Fruit fly (Drosophila melanogaster) whole organism, pupa: ENCODE results near the gene Grx3.

Experiments used
- CG10348 ChIP-seq: fragments of 200-800 bp; sonication (Bioruptor generic); IDR thresholded peaks from 2 replicates; pipeline ENCODE4 v1.3.6; 2022; ENCODE audit warnings: missing biosample characterization, missing genetic modification characterization
- CG12605 ChIP-seq: fragments of 200-800 bp; sonication (Bioruptor generic); IDR thresholded peaks from 2 replicates; pipeline ENCODE4 v1.3.6; 2022; ENCODE audit warnings: missing biosample characterization, missing genetic modification characterization
- CG13204 ChIP-seq: fragments of 200-800 bp; sonication (Bioruptor generic); optimal IDR thresholded peaks from 2 replicates; lab custom pipeline; 2018; ENCODE audit warnings: missing biosample characterization, mild to moderate bottlenecking, missing genetic modification characterization, moderate library complexity
- CG14655 ChIP-seq: fragments of 200-800 bp; sonication (Bioruptor generic); optimal IDR thresholded peaks from 3 replicates; lab custom pipeline; 2017; ENCODE audit warnings: mild to moderate bottlenecking, missing biosample characterization, missing genetic modification reagents, missing genetic modification characterization
- CG15710 ChIP-seq: fragments of 200-800 bp; sonication (Bioruptor generic); optimal IDR thresholded peaks from 2 replicates; lab custom pipeline; 2018; ENCODE audit warnings: missing biosample characterization, mild to moderate bottlenecking, missing genetic modification characterization, moderate library complexity
- CG17806 ChIP-seq: fragments of 200-800 bp; sonication (Bioruptor generic); optimal IDR thresholded peaks from 2 replicates; lab custom pipeline; 2018; ENCODE audit warnings: missing biosample characterization, mild to moderate bottlenecking, missing genetic modification characterization, moderate library complexity
- CG32121 ChIP-seq: fragments of 200-800 bp; sonication (Bioruptor generic); IDR thresholded peaks from 2 replicates; pipeline ENCODE4 v1.3.6; 2022; ENCODE audit warnings: missing biosample characterization, missing genetic modification characterization
- CG34367 ChIP-seq: fragments of 200-800 bp; sonication (Bioruptor generic); optimal IDR thresholded peaks from 2 replicates; lab custom pipeline; 2018; ENCODE audit warnings: missing biosample characterization, mild to moderate bottlenecking, missing genetic modification characterization
- CG4496 ChIP-seq: fragments of 200-800 bp; sonication (Bioruptor generic); IDR thresholded peaks from 3 replicates; pipeline ENCODE4 v1.3.6; 2022; ENCODE audit warnings: missing biosample characterization, missing genetic modification characterization
- CG8159 ChIP-seq: fragments of 200-800 bp; sonication (Bioruptor generic); optimal IDR thresholded peaks from 3 replicates; lab custom pipeline; 2018; ENCODE audit warnings: missing biosample characterization, mild to moderate bottlenecking, missing genetic modification characterization, moderate library complexity
- CG8301 ChIP-seq: fragments of 200-800 bp; sonication (Bioruptor generic); optimal IDR thresholded peaks from 2 replicates; lab custom pipeline; 2018; ENCODE audit warnings: missing biosample characterization, mild to moderate bottlenecking, missing genetic modification characterization
- CG9948 ChIP-seq: fragments of 200-800 bp; sonication (Bioruptor generic); optimal IDR thresholded peaks from 2 replicates; lab custom pipeline; 2018; ENCODE audit warnings: missing biosample characterization, mild to moderate bottlenecking, missing genetic modification characterization, moderate library complexity
- D1 ChIP-seq: fragments of 200-800 bp; sonication (Bioruptor generic); optimal IDR thresholded peaks from 2 replicates; lab custom pipeline; 2018; ENCODE audit warnings: missing biosample characterization, mild to moderate bottlenecking, missing genetic modification characterization, moderate library complexity
- EcR ChIP-seq: fragments of 200-800 bp; sonication (Bioruptor generic); optimal IDR thresholded peaks from 3 replicates; lab custom pipeline; 2019; ENCODE audit warnings: missing biosample characterization, missing genetic modification characterization, mild to moderate bottlenecking, moderate library complexity, missing genetic modification reagents
- Ets98B ChIP-seq: fragments of 200-800 bp; sonication (Bioruptor generic); IDR thresholded peaks from 2 replicates; pipeline ENCODE4 v1.3.6; 2022; ENCODE audit warnings: missing biosample characterization, missing genetic modification characterization
- Pif1A ChIP-seq: fragments of 200-800 bp; sonication (Bioruptor generic); optimal IDR thresholded peaks from 3 replicates; lab custom pipeline; 2016; ENCODE audit warnings: missing biosample characterization, missing genetic modification characterization
- Pif1B ChIP-seq: fragments of 200-800 bp; sonication (Bioruptor generic); optimal IDR thresholded peaks from 3 replicates; lab custom pipeline; 2016; ENCODE audit warnings: missing biosample characterization, missing genetic modification characterization
- Snoo ChIP-seq: fragments of 200-800 bp; sonication (Bioruptor generic); optimal IDR thresholded peaks from 3 replicates; lab custom pipeline; 2017; ENCODE audit warnings: missing biosample characterization, mild to moderate bottlenecking, missing genetic modification characterization, inconsistent platforms
- fd96Ca ChIP-seq: fragments of 200-800 bp; sonication (Bioruptor generic); IDR thresholded peaks from 3 replicates; pipeline ENCODE4 v1.3.6; 2022; ENCODE audit warnings: missing biosample characterization, missing genetic modification characterization
- gl ChIP-seq: fragments of 200-800 bp; sonication (Bioruptor generic); optimal IDR thresholded peaks from 2 replicates; lab custom pipeline; 2018; ENCODE audit warnings: missing biosample characterization, mild to moderate bottlenecking, missing genetic modification characterization
- rn ChIP-seq: fragments of 200-800 bp; sonication (Bioruptor generic); IDR thresholded peaks from 2 replicates; pipeline ENCODE4 v1.3.6; 2022; ENCODE audit warnings: missing biosample characterization, missing genetic modification characterization

Gene Grx3

dm6 chr2L:13398614-13399161, 32.4 kb downstream of the Grx3 start, which contains the start of the genes CG10859 and CG7110:
Gene CG10859 (minus strand): TSS chr2L:13398664.
Gene CG7110 (plus strand): TSS chr2L:13398991.
- TF ChIP-seq CG8301 (no peak), CG34367 (tag; lab: Kevin White, UChicago) (peak; percentile 10), Snoo (tag; lab: Kevin White, UChicago) (peak; percentile 49)

- TF ChIP-seq CG32121 (GFP tag; lab: Robert Waterston, UW): 0 out of 2 replicates have a peak, but pooled peaks have one; percentile 26
- peak; percentile 35 for TF ChIP-seq CG8301
- TF ChIP-seq Pif1B (GFP tag; lab: Kevin White, UChicago): no peak
- 0 out of 3 replicates have a peak, but pooled peaks have one; percentile 29 for TF ChIP-seq CG4496 (GFP tag; lab: Robert Waterston, UW)
- no peak for TF ChIP-seq rn
- no peak for TF ChIP-seq CG15710 (tag; lab: Kevin White, UChicago)
- no peak for TF ChIP-seq CG13204
- no peak for TF ChIP-seq Ets98B (GFP tag; lab: Robert Waterston, UW)
- TF ChIP-seq Pif1A: peak; percentile 27
- peak; percentile 2 for TF ChIP-seq CG9948
- TF ChIP-seq D1 (tag; lab: Kevin White, UChicago): no peak
- TF ChIP-seq CG17806 (tag; lab: Kevin White, UChicago): no peak
- no peak for TF ChIP-seq EcR (GFP tag; lab: Kevin White, UChicago)
- TF ChIP-seq CG14655 (GFP tag; lab: Kevin White, UChicago): peak; percentile 41
- TF ChIP-seq fd96Ca: no peak
- no peak for TF ChIP-seq CG34367 (tag; lab: Kevin White, UChicago)
- TF ChIP-seq gl: no peak
- no peak for TF ChIP-seq CG12605
- no peak for TF ChIP-seq CG8159 (tag; lab: Kevin White, UChicago)
- TF ChIP-seq Snoo (tag; lab: Kevin White, UChicago): no peak
- no peak for TF ChIP-seq CG10348 (GFP tag; lab: Robert Waterston, UW)
Observed at dm6 chr2L:13399565-13399964, 33.3 kb downstream of the Grx3 start.

dm6 chr2L:13411566-13411965, 45.3 kb downstream of the Grx3 start, which contains the start of gene Vm34Ca:
Gene Vm34Ca (minus strand): TSS chr2L:13411631.
- TF ChIP-seq CG8301: no peak
- TF ChIP-seq CG34367 (tag; lab: Kevin White, UChicago): no peak
- no peak for TF ChIP-seq Snoo (tag; lab: Kevin White, UChicago)
- no peak for TF ChIP-seq Pif1B (GFP tag; lab: Kevin White, UChicago)
- TF ChIP-seq CG15710 (tag; lab: Kevin White, UChicago): no peak
- TF ChIP-seq CG14655 (GFP tag; lab: Kevin White, UChicago): no peak

- no peak for TF ChIP-seq rn
Observed at dm6 chr2L:13412219-13412618, 46.0 kb downstream of the Grx3 start, which contains the start of gene Flad2. Gene Flad2 (plus strand): TSS chr2L:13412519.

- TF ChIP-seq CG15710 (tag; lab: Kevin White, UChicago) (no peak), CG12605 (0 out of 2 replicates have a peak, but pooled peaks have one; percentile 12), Pif1A (peak; percentile 28), fd96Ca (no peak), CG4496 (GFP tag; lab: Robert Waterston, UW) (0 out of 3 replicates have a peak, but pooled peaks have one; percentile 13), gl (no peak), CG17806 (tag; lab: Kevin White, UChicago) (no peak), CG14655 (GFP tag; lab: Kevin White, UChicago) (peak; percentile 10), Ets98B (GFP tag; lab: Robert Waterston, UW) (no peak), CG9948 (no peak)
Observed at dm6 chr2L:13414525-13415481, 48.6 kb downstream of the Grx3 start, which contains the start of the genes CG16956, CG42784 and CG43850. Gene CG16956 (minus strand): TSS chr2L:13414575. Gene CG42784 (plus strand): TSS chr2L:13415431. Gene CG43850 (plus strand): TSS chr2L:13415431.
